Worm (Caenorhabditis elegans) whole organism, midembryonic: ENCODE measurements around the gene T25F10.4.

Experiments
- flt-1 ChIP-seq: fragments of 200-800 bp; sonication (Bioruptor generic); IDR thresholded peaks from 2 replicates; pipeline ENCODE4 v1.3.6; 2022; ENCODE audit warnings: missing genetic modification characterization, missing compliant biosample characterization
- ref-1 ChIP-seq: fragments of 200-800 bp; sonication (Bioruptor generic); conservative IDR thresholded peaks from 2 replicates; pipeline ENCODE4 v1.3.6; 2022; ENCODE audit warnings: missing genetic modification reagents, missing genetic modification characterization, missing compliant biosample characterization
- tab-1 ChIP-seq: fragments of 200-800 bp; sonication (Bioruptor generic); IDR thresholded peaks from 2 replicates; pipeline ENCODE4 v1.3.6; 2022; ENCODE audit warnings: missing genetic modification characterization, missing compliant biosample characterization
- ztf-23 ChIP-seq: fragments of 200-800 bp; sonication (Bioruptor generic); IDR thresholded peaks from 2 replicates; pipeline ENCODE4 v1.3.6; 2022; ENCODE audit warnings: missing genetic modification reagents, missing genetic modification characterization, missing compliant biosample characterization

DNA sequence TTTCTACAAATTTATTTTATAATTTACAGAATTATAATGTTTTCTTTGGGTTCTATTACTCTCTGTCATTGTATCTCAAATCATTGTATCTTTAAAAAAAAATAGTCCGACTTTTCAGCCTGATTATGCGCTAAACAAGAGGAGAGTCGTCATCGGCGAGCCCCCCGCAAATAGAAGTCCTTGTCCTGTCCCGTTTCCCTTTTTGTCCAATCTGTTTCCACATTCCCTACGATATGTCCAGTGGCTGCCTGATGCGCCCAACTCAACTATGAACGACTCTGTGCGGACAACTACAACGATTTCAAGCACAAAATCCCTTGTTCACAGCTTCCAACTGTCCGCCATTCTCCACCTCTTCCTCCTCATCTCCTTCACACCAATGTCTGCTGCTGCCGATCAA is 4.2 kb downstream of the T25F10.4 start, which contains the start of gene dbl-1:
- TF ChIP-seq tab-1 (GFP tag; lab: Robert Waterston, UW) (no peak), flt-1 (GFP tag; lab: Robert Waterston, UW) (no peak), ztf-23 (GFP tag; lab: Robert Waterston, UW) (no peak), ref-1 (GFP tag; lab: Robert Waterston, UW) (no peak)
